Fruit fly (Drosophila melanogaster) whole organism, embryonic: ENCODE data around the gene wit.

Experiments
- B-H2 ChIP-seq: fragments of 200-800 bp; sonication (Bioruptor generic); optimal IDR thresholded peaks from 2 replicates; lab custom pipeline; 2018; ENCODE audit warnings: missing biosample characterization, mild to moderate bottlenecking, missing genetic modification characterization
- CG10267 ChIP-seq: fragments of 200-800 bp; sonication (Bioruptor generic); optimal IDR thresholded peaks from 2 replicates; lab custom pipeline; 2018; ENCODE audit warnings: missing biosample characterization, mild to moderate bottlenecking, missing genetic modification characterization, moderate library complexity
- CG11247 ChIP-seq: fragments of 200-800 bp; sonication (Bioruptor generic); IDR thresholded peaks from 2 replicates; pipeline ENCODE4 v1.3.6; 2022; ENCODE audit warnings: missing biosample characterization, missing genetic modification characterization
- CG14860 ChIP-seq: fragments of 200-800 bp; sonication (Bioruptor generic); IDR thresholded peaks from 3 replicates; pipeline ENCODE4 v1.3.6; 2022; ENCODE audit warnings: missing biosample characterization, missing genetic modification characterization; ENCODE audit not compliant: partially characterized antibody
- CG1529 ChIP-seq: fragments of 200-800 bp; sonication (Bioruptor generic); optimal IDR thresholded peaks from 3 replicates; lab custom pipeline; 2018; ENCODE audit warnings: missing biosample characterization, missing genetic modification characterization
- CG18011 ChIP-seq: fragments of 200-800 bp; sonication (Bioruptor generic); optimal IDR thresholded peaks from 2 replicates; lab custom pipeline; 2017; ENCODE audit warnings: missing biosample characterization, missing genetic modification characterization, mild to moderate bottlenecking, moderate library complexity, missing genotype
- CG18262 ChIP-seq: fragments of 200-800 bp; optimal IDR thresholded peaks from 3 replicates; lab custom pipeline; 2019; ENCODE audit warnings: missing biosample characterization, mild to moderate bottlenecking, missing genetic modification characterization, moderate library complexity
- CG2199 ChIP-seq: fragments of 200-800 bp; sonication (Bioruptor generic); IDR thresholded peaks from 3 replicates; pipeline ENCODE4 v1.3.6; 2022; ENCODE audit warnings: missing biosample characterization, missing genetic modification characterization
- CG31224 ChIP-seq: fragments of 200-800 bp; sonication (Bioruptor generic); IDR thresholded peaks from 2 replicates; pipeline ENCODE4 v1.3.6; 2022; ENCODE audit warnings: missing biosample characterization, missing genetic modification characterization
- CG42726 ChIP-seq: fragments of 200-800 bp; sonication (Bioruptor generic); IDR thresholded peaks from 2 replicates; pipeline ENCODE4 v1.3.6; 2022; ENCODE audit warnings: missing biosample characterization, missing genetic modification characterization; ENCODE audit not compliant: partially characterized antibody
- CG4820 ChIP-seq: fragments of 200-800 bp; sonication (Bioruptor generic); optimal IDR thresholded peaks from 3 replicates; lab custom pipeline; 2016; ENCODE audit warnings: missing biosample characterization, missing genetic modification characterization
- CG5245 ChIP-seq: fragments of 200-800 bp; sonication (Bioruptor generic); optimal IDR thresholded peaks from 3 replicates; lab custom pipeline; 2016; ENCODE audit warnings: missing biosample characterization, missing genetic modification characterization
- CG6254 ChIP-seq: fragments of 200-800 bp; sonication (Bioruptor generic); optimal IDR thresholded peaks from 3 replicates; lab custom pipeline; 2017; ENCODE audit warnings: mild to moderate bottlenecking, missing biosample characterization, missing genetic modification reagents, missing genetic modification characterization
- CG6654 ChIP-seq: fragments of 200-800 bp; sonication (Bioruptor generic); optimal IDR thresholded peaks from 2 replicates; lab custom pipeline; 2017; ENCODE audit warnings: missing biosample characterization, mild to moderate bottlenecking, missing genetic modification characterization
- CG6813 ChIP-seq: fragments of 200-800 bp; sonication (Bioruptor generic); optimal IDR thresholded peaks from 2 replicates; lab custom pipeline; 2017; ENCODE audit warnings: missing biosample characterization, missing genetic modification characterization, mild to moderate bottlenecking, moderate library complexity, missing genetic modification reagents
- CG7357 ChIP-seq: fragments of 200-800 bp; sonication (Bioruptor generic); IDR thresholded peaks from 3 replicates; pipeline ENCODE4 v1.3.6; 2022; ENCODE audit warnings: missing biosample characterization, missing genetic modification characterization
- D19B ChIP-seq: fragments of 200-800 bp; sonication (Bioruptor generic); optimal IDR thresholded peaks from 2 replicates; lab custom pipeline; 2017; ENCODE audit warnings: missing biosample characterization, mild to moderate bottlenecking, missing genetic modification characterization
- Dfd ChIP-seq, 2 experiments: fragments of >200 bp; optimal IDR thresholded peaks; 2 replicates each; lab custom pipeline; 2017; ENCODE audit warnings: missing biosample characterization in 2 of 2, missing genetic modification characterization in 2 of 2
- Dip2 ChIP-seq: fragments of 200-800 bp; sonication (Bioruptor generic); IDR thresholded peaks from 2 replicates; pipeline ENCODE4 v1.3.6; 2022; ENCODE audit warnings: missing biosample characterization, missing genetic modification characterization
- E2f2 ChIP-seq: fragments of 200-800 bp; sonication (Bioruptor generic); IDR thresholded peaks from 2 replicates; pipeline ENCODE4 v1.3.6; 2022; ENCODE audit warnings: missing biosample characterization, missing genetic modification characterization
- Elba2 ChIP-seq: fragments of 200-800 bp; sonication (Bioruptor generic); optimal IDR thresholded peaks from 3 replicates; lab custom pipeline; 2016; ENCODE audit warnings: missing biosample characterization, missing genetic modification characterization
- Gsc ChIP-seq: fragments of 200-800 bp; sonication (Bioruptor generic); IDR thresholded peaks from 2 replicates; pipeline ENCODE4 v1.3.6; 2022; ENCODE audit warnings: missing biosample characterization, missing genetic modification characterization
- H15 ChIP-seq: fragments of 200-800 bp; sonication (Bioruptor generic); IDR thresholded peaks from 3 replicates; pipeline ENCODE4 v1.3.6; 2022; ENCODE audit warnings: missing biosample characterization, missing genetic modification characterization
- H2.0 ChIP-seq: fragments of 200-800 bp; sonication (Bioruptor generic); IDR thresholded peaks from 2 replicates; pipeline ENCODE4 v1.3.6; 2022; ENCODE audit warnings: missing biosample characterization, missing genetic modification characterization
- Hand ChIP-seq: fragments of 200-800 bp; sonication (Bioruptor generic); optimal IDR thresholded peaks from 2 replicates; lab custom pipeline; 2017; ENCODE audit warnings: mild to moderate bottlenecking, missing biosample characterization, missing genetic modification reagents, missing genetic modification characterization
- Hr3 ChIP-seq: fragments of 200-800 bp; sonication (Bioruptor generic); optimal IDR thresholded peaks from 3 replicates; lab custom pipeline; 2016; ENCODE audit warnings: missing biosample characterization, missing genetic modification characterization
- Hr78 ChIP-seq, 2 experiments: fragments of 200-800 bp in 1 of 2; fragments of >200 bp in 1 of 2; sonication (Bioruptor generic) in 1 of 2; optimal IDR thresholded peaks; 2 replicates each; lab custom pipeline; 2017 to 2019; ENCODE audit warnings: missing biosample characterization in 2 of 2, missing genetic modification characterization in 2 of 2, mild to moderate bottlenecking in 1 of 2, moderate library complexity in 1 of 2
- MESR4 ChIP-seq: fragments of 200-800 bp; sonication (Bioruptor generic); optimal IDR thresholded peaks from 2 replicates; lab custom pipeline; 2018; ENCODE audit warnings: missing biosample characterization, mild to moderate bottlenecking, missing genetic modification characterization, moderate library complexity
- Mad ChIP-seq: fragments of 200-800 bp; sonication (Bioruptor generic); optimal IDR thresholded peaks from 2 replicates; lab custom pipeline; 2016; ENCODE audit warnings: missing biosample characterization, missing genetic modification characterization
- Max ChIP-seq: fragments of 200-800 bp; sonication (Bioruptor generic); optimal IDR thresholded peaks from 2 replicates; lab custom pipeline; 2016; ENCODE audit warnings: missing biosample characterization, mild to moderate bottlenecking, missing genetic modification characterization
- NC2α ChIP-seq: fragments of 200-800 bp; sonication (Bioruptor generic); optimal IDR thresholded peaks from 2 replicates; lab custom pipeline; 2016; ENCODE audit warnings: missing biosample characterization, missing genetic modification characterization
- Optix ChIP-seq: fragments of 200-800 bp; sonication (Bioruptor generic); IDR thresholded peaks from 3 replicates; pipeline ENCODE4 v1.3.6; 2022; ENCODE audit warnings: missing biosample characterization, missing genetic modification characterization
- Side ChIP-seq: fragments of 200-800 bp; sonication (Bioruptor generic); optimal IDR thresholded peaks from 2 replicates; lab custom pipeline; 2016; ENCODE audit warnings: missing biosample characterization, missing genetic modification characterization
- Usf ChIP-seq: fragments of 200-800 bp; sonication (Bioruptor generic); optimal IDR thresholded peaks from 2 replicates; lab custom pipeline; 2017; ENCODE audit warnings: missing genotype, missing biosample characterization, missing genetic modification characterization
- bab2 ChIP-seq: fragments of 200-800 bp; sonication (Bioruptor generic); optimal IDR thresholded peaks from 2 replicates; lab custom pipeline; 2016; ENCODE audit warnings: missing biosample characterization, missing genetic modification characterization
- bcd ChIP-seq: fragments of 200-800 bp; sonication (Bioruptor generic); optimal IDR thresholded peaks from 2 replicates; lab custom pipeline; 2017; ENCODE audit warnings: missing biosample characterization, mild to moderate bottlenecking, missing genetic modification characterization
- br ChIP-seq: fragments of >200 bp; optimal IDR thresholded peaks from 2 replicates; lab custom pipeline; 2017
- cas ChIP-seq: fragments of 200-800 bp; sonication (Bioruptor generic); IDR thresholded peaks from 2 replicates; pipeline ENCODE4 v1.3.6; 2022; ENCODE audit warnings: missing biosample characterization, missing genetic modification characterization
- chif ChIP-seq, 2 experiments: fragments of 200-800 bp; sonication (Bioruptor generic); optimal IDR thresholded peaks; 3 replicates each; lab custom pipeline; 2016; ENCODE audit warnings: missing biosample characterization in 2 of 2, missing genetic modification characterization in 2 of 2
- dmrt99B ChIP-seq: fragments of 200-800 bp; sonication (Bioruptor generic); optimal IDR thresholded peaks from 2 replicates; lab custom pipeline; 2018; ENCODE audit warnings: missing biosample characterization, mild to moderate bottlenecking, missing genetic modification characterization, moderate library complexity
- esg ChIP-seq: fragments of 200-800 bp; sonication (Bioruptor generic); conservative IDR thresholded peaks from 2 replicates; pipeline ENCODE4 v1.3.6; 2022; ENCODE audit warnings: missing biosample characterization, missing genetic modification characterization
- jing ChIP-seq: fragments of 200-800 bp; sonication (Bioruptor generic); optimal IDR thresholded peaks from 2 replicates; lab custom pipeline; 2018; ENCODE audit warnings: missing biosample characterization, mild to moderate bottlenecking, missing genetic modification characterization
- maf-S ChIP-seq: fragments of 200-800 bp; sonication (Bioruptor generic); optimal IDR thresholded peaks from 2 replicates; lab custom pipeline; 2016; ENCODE audit warnings: missing biosample characterization, missing genetic modification characterization
- pb ChIP-seq: fragments of 200-800 bp; sonication (Bioruptor generic); optimal IDR thresholded peaks from 3 replicates; lab custom pipeline; 2016; ENCODE audit warnings: missing biosample characterization, missing genetic modification characterization
- psq ChIP-seq: fragments of 200-800 bp; sonication (Bioruptor generic); optimal IDR thresholded peaks from 2 replicates; lab custom pipeline; 2017; ENCODE audit warnings: missing biosample characterization, missing genetic modification characterization
- row ChIP-seq: fragments of 200-800 bp; sonication (Bioruptor generic); IDR thresholded peaks from 3 replicates; pipeline ENCODE4 v1.3.6; 2022; ENCODE audit warnings: missing biosample characterization, missing genetic modification characterization
- salm ChIP-seq: fragments of 200-800 bp; sonication (Bioruptor generic); optimal IDR thresholded peaks from 2 replicates; lab custom pipeline; 2018; ENCODE audit warnings: missing biosample characterization, mild to moderate bottlenecking, missing genetic modification characterization
- sima ChIP-seq: fragments of 200-800 bp; sonication (Bioruptor generic); optimal IDR thresholded peaks from 2 replicates; lab custom pipeline; 2016; ENCODE audit warnings: missing biosample characterization, missing genetic modification characterization
- sisA ChIP-seq: fragments of 200-800 bp; sonication (Bioruptor generic); IDR thresholded peaks from 2 replicates; pipeline ENCODE4 v1.3.6; 2022; ENCODE audit warnings: missing biosample characterization, missing genetic modification characterization
- tap ChIP-seq: fragments of 200-800 bp; optimal IDR thresholded peaks from 3 replicates; lab custom pipeline; 2019; ENCODE audit warnings: missing biosample characterization, mild to moderate bottlenecking, missing genetic modification characterization, moderate library complexity
- zfh1 ChIP-seq: fragments of 200-800 bp; sonication (Bioruptor generic); IDR thresholded peaks from 3 replicates; pipeline ENCODE4 v1.3.6; 2022; ENCODE audit warnings: missing biosample characterization, missing genetic modification characterization

wit gene

DNA sequence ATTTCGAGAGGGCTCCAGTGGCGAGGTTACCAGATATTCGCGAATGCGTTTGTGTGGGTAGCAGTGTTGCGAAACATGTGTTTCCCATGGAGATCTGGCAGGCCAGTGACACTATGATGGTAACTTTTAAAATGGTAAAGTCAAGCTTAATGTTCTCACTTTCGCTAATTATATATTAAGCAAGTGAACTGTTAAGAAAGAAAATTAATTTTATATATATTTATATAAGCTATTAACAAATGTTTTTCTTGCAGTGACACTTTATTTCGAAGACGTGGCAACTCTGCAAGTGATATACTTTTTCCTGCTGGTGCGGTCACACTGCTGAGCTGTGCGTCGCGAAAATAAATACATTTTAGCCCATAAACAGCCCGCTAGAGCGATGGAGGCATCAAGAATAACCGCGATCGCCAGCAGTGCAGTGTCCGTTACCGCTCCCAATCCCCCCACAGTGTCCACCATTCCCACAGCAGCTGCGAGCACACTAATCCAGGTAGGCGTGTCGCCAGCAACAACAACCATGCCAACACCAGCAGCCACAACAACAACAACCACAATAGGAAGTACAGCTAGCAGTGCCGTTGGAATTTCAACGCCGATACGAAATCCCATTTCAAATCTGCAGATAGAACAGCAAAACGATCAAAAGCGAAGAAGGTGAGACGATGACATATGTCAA is 31.1 kb downstream of the wit start, which contains the start of the genes CG11593 and Rcd5 (continued):
- peak; percentile 75 for TF ChIP-seq CG31224 (GFP tag; lab: Robert Waterston, UW)
- no peak for TF ChIP-seq NC2α (GFP tag; lab: Kevin White, UChicago)
- no peak for TF ChIP-seq Hr78 (GFP tag; optimal IDR thresholded peaks at IDR 0.05; lab: Kevin White, UChicago)
- TF ChIP-seq br (lab: Kevin White, UChicago) = no peak
- TF ChIP-seq maf-S (GFP tag; lab: Kevin White, UChicago) = peak; percentile 8
- TF ChIP-seq sima = no peak
- no peak for TF ChIP-seq salm (tag; lab: Kevin White, UChicago)
- TF ChIP-seq chif (GFP tag; optimal IDR thresholded peaks at IDR 0.05; lab: Kevin White, UChicago) = no peak
- TF ChIP-seq Mad = peak; percentile 53
- TF ChIP-seq Side = no peak
- no peak for TF ChIP-seq CG1529
- TF ChIP-seq CG2199 (GFP tag; lab: Robert Waterston, UW) = 0 out of 3 replicates have a peak, but pooled peaks have one; percentile 56
- TF ChIP-seq Gsc (GFP tag; lab: Robert Waterston, UW) = peak; percentile 50
- peak; percentile 16 for TF ChIP-seq psq (GFP tag; lab: Kevin White, UChicago)
- TF ChIP-seq Max = peak; percentile 67
- no peak for TF ChIP-seq CG18262 (tag; lab: Kevin White, UChicago)
- peak; percentile 98 for TF ChIP-seq MESR4
- TF ChIP-seq CG14860 (GFP tag; lab: Robert Waterston, UW) = no peak
- TF ChIP-seq sisA (GFP tag; lab: Robert Waterston, UW) = peak; percentile 88
- no peak for TF ChIP-seq CG42726 (GFP tag; lab: Robert Waterston, UW)
- peak; percentile 55 for TF ChIP-seq CG4820 (GFP tag; lab: Kevin White, UChicago)
- peak in 1 of 2 experiments; percentile 27 for TF ChIP-seq Dfd (GFP tag; optimal IDR thresholded peaks at IDR 0.05; lab: Kevin White, UChicago)
- no peak for TF ChIP-seq jing (GFP tag; lab: Kevin White, UChicago)
- peak; percentile 72 for TF ChIP-seq H2.0 (GFP tag; lab: Robert Waterston, UW)
- no peak for TF ChIP-seq pb
- no peak for TF ChIP-seq B-H2
- peak; percentile 81 for TF ChIP-seq esg (GFP tag; lab: Robert Waterston, UW)
- TF ChIP-seq cas (GFP tag; lab: Robert Waterston, UW) = peak; percentile 45; the same call in 1 of the 2 replicates
- TF ChIP-seq dmrt99B (tag; lab: Kevin White, UChicago) = no peak
- no peak for TF ChIP-seq CG18011 (GFP tag; lab: Kevin White, UChicago)
- peak; percentile 50 for TF ChIP-seq Usf (GFP tag; lab: Kevin White, UChicago)
- TF ChIP-seq CG6254 (GFP tag; lab: Kevin White, UChicago) = peak; percentile 12
- TF ChIP-seq CG10267 (tag; lab: Kevin White, UChicago) = peak; percentile 98
- TF ChIP-seq bab2 = peak; percentile 42
- TF ChIP-seq CG7357 = peak; percentile 77
- no peak for TF ChIP-seq Dip2 (GFP tag; lab: Robert Waterston, UW)
- TF ChIP-seq zfh1 (GFP tag; lab: Robert Waterston, UW) = peak; percentile 82; the same call in 2 of the 3 replicates
- peak; percentile 94 for TF ChIP-seq row (GFP tag; lab: Robert Waterston, UW)
- no peak for TF ChIP-seq D19B
- peak; percentile 41 for TF ChIP-seq Elba2
- TF ChIP-seq CG6813 = no peak
- TF ChIP-seq Optix (GFP tag; lab: Robert Waterston, UW) = peak; percentile 76
- TF ChIP-seq E2f2 (GFP tag; lab: Robert Waterston, UW) = peak; percentile 63
- no peak for TF ChIP-seq Hand
- peak; percentile 86 for TF ChIP-seq bcd (GFP tag; lab: Kevin White, UChicago)
- no peak for TF ChIP-seq tap
- peak; percentile 24 for TF ChIP-seq CG5245 (GFP tag; lab: Kevin White, UChicago)
- peak; percentile 64 for TF ChIP-seq H15 (GFP tag; lab: Robert Waterston, UW)
- peak; percentile 83 for TF ChIP-seq Hr3 (GFP tag; lab: Kevin White, UChicago)
- TF ChIP-seq CG11247 = peak; percentile 78
- no peak for TF ChIP-seq CG6654
